Fruit fly (Drosophila melanogaster) whole organism, embryonic: ENCODE measurements around the gene CG10005.
A peak's percentile ranks its signal among the peaks of the same experiment; 100 is the strongest.

ENCODE experiments used
- Bdp1 ChIP-seq: fragments of 200-800 bp; sonication (Bioruptor generic); optimal IDR thresholded peaks from 3 replicates; lab custom pipeline; 2016; ENCODE audit warnings: missing biosample characterization, missing genetic modification characterization
- Bteb2 ChIP-seq: fragments of 200-800 bp; sonication (Bioruptor generic); optimal IDR thresholded peaks from 2 replicates; lab custom pipeline; 2016; ENCODE audit warnings: missing biosample characterization, missing genetic modification characterization
- CG1024 ChIP-seq: fragments of 200-800 bp; sonication (Bioruptor generic); IDR thresholded peaks from 2 replicates; pipeline ENCODE4 v1.3.6; 2022; ENCODE audit warnings: missing biosample characterization, missing genetic modification characterization
- CG10543 ChIP-seq: fragments of 200-800 bp; sonication (Bioruptor generic); optimal IDR thresholded peaks from 3 replicates; lab custom pipeline; 2017; ENCODE audit warnings: missing biosample characterization, mild to moderate bottlenecking, missing genetic modification characterization, moderate library complexity
- CG12104 ChIP-seq: fragments of 200-800 bp; sonication (Bioruptor generic); optimal IDR thresholded peaks from 3 replicates; lab custom pipeline; 2016; ENCODE audit warnings: missing biosample characterization, missing genetic modification characterization
- CG15269 ChIP-seq: fragments of 200-800 bp; sonication (Bioruptor generic); optimal IDR thresholded peaks from 2 replicates; lab custom pipeline; 2018; ENCODE audit warnings: missing biosample characterization, mild to moderate bottlenecking, missing genetic modification characterization, moderate library complexity
- CG17359 ChIP-seq: fragments of 200-800 bp; sonication (Bioruptor generic); optimal IDR thresholded peaks from 3 replicates; lab custom pipeline; 2018; ENCODE audit warnings: missing biosample characterization, mild to moderate bottlenecking, missing genetic modification characterization, moderate library complexity
- CG18262 ChIP-seq: fragments of 200-800 bp; optimal IDR thresholded peaks from 3 replicates; lab custom pipeline; 2019; ENCODE audit warnings: missing biosample characterization, mild to moderate bottlenecking, missing genetic modification characterization, moderate library complexity
- CG18599 ChIP-seq: fragments of 200-800 bp; sonication (Bioruptor generic); optimal IDR thresholded peaks from 3 replicates; lab custom pipeline; 2017; ENCODE audit warnings: missing biosample characterization, missing genetic modification characterization, mild to moderate bottlenecking, moderate library complexity, missing genetic modification reagents
- CG2889 ChIP-seq: fragments of 200-800 bp; sonication (Bioruptor generic); IDR thresholded peaks from 3 replicates; pipeline ENCODE4 v1.3.6; 2022; ENCODE audit warnings: missing biosample characterization, missing genetic modification characterization
- CG33213 ChIP-seq: fragments of 200-800 bp; sonication (Bioruptor generic); optimal IDR thresholded peaks from 3 replicates; lab custom pipeline; 2016; ENCODE audit warnings: missing biosample characterization, missing genetic modification characterization
- CG3847 ChIP-seq: fragments of 200-800 bp; sonication (Bioruptor generic); IDR thresholded peaks from 2 replicates; pipeline ENCODE4 v1.3.6; 2022; ENCODE audit warnings: missing biosample characterization, missing genetic modification characterization
- CG6254 ChIP-seq: fragments of 200-800 bp; sonication (Bioruptor generic); optimal IDR thresholded peaks from 3 replicates; lab custom pipeline; 2017; ENCODE audit warnings: mild to moderate bottlenecking, missing biosample characterization, missing genetic modification reagents, missing genetic modification characterization
- CG7271 ChIP-seq: fragments of 200-800 bp; sonication (Bioruptor generic); optimal IDR thresholded peaks from 2 replicates; lab custom pipeline; 2018; ENCODE audit warnings: missing biosample characterization, mild to moderate bottlenecking, missing genetic modification characterization, moderate library complexity
- Dfd ChIP-seq, 2 experiments: fragments of >200 bp; optimal IDR thresholded peaks; 2 replicates each; lab custom pipeline; 2017; ENCODE audit warnings: missing biosample characterization in 2 of 2, missing genetic modification characterization in 2 of 2
- Dip3 ChIP-seq: fragments of 200-800 bp; sonication (Bioruptor generic); optimal IDR thresholded peaks from 3 replicates; lab custom pipeline; 2016; ENCODE audit warnings: missing biosample characterization, missing genetic modification characterization
- Drgx ChIP-seq: fragments of 200-800 bp; sonication (Bioruptor generic); IDR thresholded peaks from 2 replicates; pipeline ENCODE4 v1.3.6; 2022; ENCODE audit warnings: missing biosample characterization, missing genetic modification characterization
- Ets97D ChIP-seq: fragments of 200-800 bp; sonication (Bioruptor generic); optimal IDR thresholded peaks from 3 replicates; lab custom pipeline; 2016; ENCODE audit warnings: missing biosample characterization, missing genetic modification characterization
- Fer3 ChIP-seq: fragments of 200-800 bp; sonication (Bioruptor generic); optimal IDR thresholded peaks from 2 replicates; lab custom pipeline; 2018; ENCODE audit warnings: missing biosample characterization, mild to moderate bottlenecking, missing genetic modification characterization, moderate library complexity
- H15 ChIP-seq: fragments of 200-800 bp; sonication (Bioruptor generic); IDR thresholded peaks from 3 replicates; pipeline ENCODE4 v1.3.6; 2022; ENCODE audit warnings: missing biosample characterization, missing genetic modification characterization
- HHEX ChIP-seq: fragments of 200-800 bp; sonication (Bioruptor generic); optimal IDR thresholded peaks from 3 replicates; lab custom pipeline; 2017; ENCODE audit warnings: missing biosample characterization, mild to moderate bottlenecking, missing genetic modification characterization, missing genetic modification reagents
- Hmx ChIP-seq: fragments of 200-800 bp; sonication (Bioruptor generic); optimal IDR thresholded peaks from 2 replicates; lab custom pipeline; 2016; ENCODE audit warnings: missing biosample characterization, missing genetic modification characterization
- Hr3 ChIP-seq: fragments of 200-800 bp; sonication (Bioruptor generic); optimal IDR thresholded peaks from 3 replicates; lab custom pipeline; 2016; ENCODE audit warnings: missing biosample characterization, missing genetic modification characterization
- Hr78 ChIP-seq, 2 experiments: fragments of 200-800 bp in 1 of 2; fragments of >200 bp in 1 of 2; sonication (Bioruptor generic) in 1 of 2; optimal IDR thresholded peaks; 2 replicates each; lab custom pipeline; 2017 to 2019; ENCODE audit warnings: missing biosample characterization in 2 of 2, missing genetic modification characterization in 2 of 2, mild to moderate bottlenecking in 1 of 2, moderate library complexity in 1 of 2
- Mrtf ChIP-seq: fragments of 200-800 bp; sonication (Bioruptor generic); IDR thresholded peaks from 3 replicates; pipeline ENCODE4 v1.3.6; 2022; ENCODE audit warnings: missing biosample characterization, missing genetic modification characterization
- Opbp ChIP-seq: fragments of 200-800 bp; sonication (Bioruptor generic); IDR thresholded peaks from 3 replicates; pipeline ENCODE4 v1.3.6; 2022; ENCODE audit warnings: missing biosample characterization, missing genetic modification characterization; ENCODE audit not compliant: partially characterized antibody
- Rfx ChIP-seq: fragments of 200-800 bp; sonication (Bioruptor generic); IDR thresholded peaks from 2 replicates; pipeline ENCODE4 v1.3.6; 2022; ENCODE audit warnings: missing biosample characterization, missing genetic modification characterization
- Ssrp ChIP-seq: fragments of 200-800 bp; sonication (Bioruptor generic); optimal IDR thresholded peaks from 2 replicates; lab custom pipeline; 2018; ENCODE audit warnings: missing biosample characterization, mild to moderate bottlenecking, missing genetic modification characterization, moderate library complexity
- YL-1 ChIP-seq: fragments of 200-800 bp; sonication (Bioruptor generic); optimal IDR thresholded peaks from 3 replicates; lab custom pipeline; 2017; ENCODE audit warnings: missing biosample characterization, mild to moderate bottlenecking, missing genetic modification characterization
- bcd ChIP-seq: fragments of 200-800 bp; sonication (Bioruptor generic); optimal IDR thresholded peaks from 2 replicates; lab custom pipeline; 2017; ENCODE audit warnings: missing biosample characterization, mild to moderate bottlenecking, missing genetic modification characterization
- cad ChIP-seq: fragments of >200 bp; optimal IDR thresholded peaks from 2 replicates; lab custom pipeline; 2017; ENCODE audit warnings: missing biosample characterization, missing genetic modification characterization
- esg ChIP-seq: fragments of 200-800 bp; sonication (Bioruptor generic); conservative IDR thresholded peaks from 2 replicates; pipeline ENCODE4 v1.3.6; 2022; ENCODE audit warnings: missing biosample characterization, missing genetic modification characterization
- fd64A ChIP-seq: fragments of 200-800 bp; sonication (Bioruptor generic); optimal IDR thresholded peaks from 3 replicates; lab custom pipeline; 2018; ENCODE audit warnings: missing biosample characterization, mild to moderate bottlenecking, missing genetic modification characterization
- fru ChIP-seq: fragments of >200 bp; optimal IDR thresholded peaks from 2 replicates; lab custom pipeline; 2017
- gcm2 ChIP-seq: fragments of 200-800 bp; sonication (Bioruptor generic); optimal IDR thresholded peaks from 2 replicates; lab custom pipeline; 2016; ENCODE audit warnings: missing biosample characterization, missing genetic modification characterization
- h ChIP-seq: fragments of >200 bp; optimal IDR thresholded peaks from 2 replicates; lab custom pipeline; 2017
- hb ChIP-seq: fragments of 200-800 bp; sonication (Bioruptor generic); IDR thresholded peaks from 3 replicates; pipeline ENCODE4 v1.3.6; 2022; ENCODE audit warnings: missing biosample characterization, missing genetic modification characterization; ENCODE audit not compliant: partially characterized antibody
- lola ChIP-seq, 3 experiments: fragments of >200 bp in 2 of 3; fragments of 200-800 bp in 1 of 3; sonication (Bioruptor generic) in 1 of 3; optimal IDR thresholded peaks; 2 replicates each; lab custom pipeline; 2017 to 2019; ENCODE audit warnings: missing biosample characterization in 3 of 3, missing genetic modification characterization in 3 of 3, mild to moderate bottlenecking in 1 of 3, moderate library complexity in 1 of 3
- mirr ChIP-seq: fragments of 200-800 bp; sonication (Bioruptor generic); optimal IDR thresholded peaks from 3 replicates; lab custom pipeline; 2018; ENCODE audit warnings: missing biosample characterization, mild to moderate bottlenecking, missing genetic modification characterization
- org-1 ChIP-seq: fragments of 200-800 bp; sonication (Bioruptor generic); optimal IDR thresholded peaks from 2 replicates; lab custom pipeline; 2017; ENCODE audit warnings: missing biosample characterization, missing genetic modification characterization
- pfk ChIP-seq: fragments of 200-800 bp; sonication (Bioruptor generic); optimal IDR thresholded peaks from 2 replicates; lab custom pipeline; 2018; ENCODE audit warnings: missing biosample characterization, mild to moderate bottlenecking, missing genetic modification characterization, moderate library complexity
- pnt ChIP-seq: fragments of 200-800 bp; sonication (Bioruptor generic); optimal IDR thresholded peaks from 3 replicates; lab custom pipeline; 2016; ENCODE audit warnings: missing biosample characterization, missing genetic modification characterization
- prd ChIP-seq, 3 experiments: fragments of >200 bp in 2 of 3; fragments of 200-800 bp in 1 of 3; sonication (Bioruptor generic) in 1 of 3; optimal IDR thresholded peaks in 2 of 3; IDR thresholded peaks in 1 of 3; 2 replicates in 2 of 3; 3 replicates in 1 of 3; pipeline versions ENCODE4 v1.3.6 to Lab custom; 2017 to 2022; ENCODE audit warnings: missing biosample characterization in 1 of 3, missing genetic modification characterization in 1 of 3
- schlank ChIP-seq: fragments of 200-800 bp; sonication (Bioruptor generic); optimal IDR thresholded peaks from 2 replicates; lab custom pipeline; 2018; ENCODE audit warnings: missing biosample characterization, mild to moderate bottlenecking, missing genetic modification characterization
- shn ChIP-seq: fragments of 200-800 bp; sonication (Bioruptor generic); optimal IDR thresholded peaks from 3 replicates; lab custom pipeline; 2016; ENCODE audit warnings: missing biosample characterization, missing genetic modification characterization
- so ChIP-seq: fragments of 200-800 bp; sonication (Bioruptor generic); IDR thresholded peaks from 3 replicates; pipeline ENCODE4 v1.3.6; 2022; ENCODE audit warnings: missing biosample characterization, missing genetic modification characterization
- sug ChIP-seq: fragments of 200-800 bp; optimal IDR thresholded peaks from 2 replicates; lab custom pipeline; 2019; ENCODE audit warnings: missing biosample characterization, mild to moderate bottlenecking, missing genetic modification characterization, moderate library complexity
- trem ChIP-seq: fragments of 200-800 bp; optimal IDR thresholded peaks from 3 replicates; lab custom pipeline; 2019; ENCODE audit warnings: missing biosample characterization, mild to moderate bottlenecking, missing genetic modification characterization, moderate library complexity
- vnd ChIP-seq: fragments of 200-800 bp; sonication (Bioruptor generic); IDR thresholded peaks from 3 replicates; pipeline ENCODE4 v1.3.6; 2022; ENCODE audit warnings: missing biosample characterization, missing genetic modification characterization; ENCODE audit not compliant: partially characterized antibody
- wor ChIP-seq: fragments of 200-800 bp; sonication (Bioruptor generic); IDR thresholded peaks from 2 replicates; pipeline ENCODE4 v1.3.6; 2022; ENCODE audit warnings: missing biosample characterization, missing genetic modification characterization

CG10005 gene

dm6 chr3R:11962739-11963214, 14.2 kb downstream of the CG10005 start, which contains the start of the genes CG3281 and aurA (continued):
- TF ChIP-seq sug (tag; lab: Kevin White, UChicago), result peak; percentile 86
- peak; percentile 68 for TF ChIP-seq bcd (GFP tag; lab: Kevin White, UChicago)
- TF ChIP-seq Dfd (GFP tag; optimal IDR thresholded peaks at IDR 0.05; lab: Kevin White, UChicago), result no peak
- TF ChIP-seq so (GFP tag; lab: Robert Waterston, UW), result no peak
- TF ChIP-seq H15 (GFP tag; lab: Robert Waterston, UW), result peak; percentile 38; the same call in 1 of the 3 replicates
- peak; percentile 97 for TF ChIP-seq vnd
- TF ChIP-seq fru (lab: Kevin White, UChicago), result no peak
- TF ChIP-seq CG17359 (tag; lab: Kevin White, UChicago), result peak; percentile 60
- TF ChIP-seq Rfx (GFP tag; lab: Robert Waterston, UW), result peak; percentile 76
- peak; percentile 43 for TF ChIP-seq Ssrp (tag; lab: Kevin White, UChicago)
- peak; percentile 76 for TF ChIP-seq Bteb2 (GFP tag; lab: Kevin White, UChicago)
- no peak for TF ChIP-seq CG6254 (GFP tag; lab: Kevin White, UChicago)
- TF ChIP-seq CG18599 (GFP tag; lab: Kevin White, UChicago), result peak; percentile 51
- TF ChIP-seq CG1024, result no peak
- TF ChIP-seq Ets97D (GFP tag; lab: Kevin White, UChicago), result peak; percentile 85
- TF ChIP-seq CG18262 (tag; lab: Kevin White, UChicago), result peak; percentile 73
- TF ChIP-seq schlank (tag; lab: Kevin White, UChicago), result peak; percentile 27
- TF ChIP-seq h (lab: Kevin White, UChicago), result no peak
- TF ChIP-seq hb (GFP tag; lab: Robert Waterston, UW), result peak; percentile 94
- no peak for TF ChIP-seq CG2889 (GFP tag; lab: Robert Waterston, UW)
- TF ChIP-seq Dip3 (GFP tag; lab: Kevin White, UChicago), result peak; percentile 65
- TF ChIP-seq org-1, result no peak
- no peak for TF ChIP-seq pfk (GFP tag; lab: Kevin White, UChicago)
- peak in 1 of 3 experiments; percentile 80 for TF ChIP-seq lola (GFP tag; optimal IDR thresholded peaks at IDR 0.05; lab: Kevin White, UChicago)
- peak; percentile 80 for TF ChIP-seq shn (GFP tag; lab: Kevin White, UChicago)
- peak; percentile 47 for TF ChIP-seq Fer3
- TF ChIP-seq fd64A, result no peak
- TF ChIP-seq trem (tag; lab: Kevin White, UChicago), result peak; percentile 86
- TF ChIP-seq CG15269 (tag; lab: Kevin White, UChicago), result peak; percentile 64
- TF ChIP-seq cad (GFP tag; lab: Kevin White, UChicago), result no peak
- peak; percentile 49; the same call in 1 of the 2 replicates for TF ChIP-seq esg (GFP tag; lab: Robert Waterston, UW)
- peak; percentile 92 for TF ChIP-seq Opbp (GFP tag; lab: Robert Waterston, UW)
- no peak for TF ChIP-seq Hr78 (GFP tag; optimal IDR thresholded peaks at IDR 0.05; lab: Kevin White, UChicago)
- no peak for TF ChIP-seq gcm2 (GFP tag; lab: Kevin White, UChicago)
- TF ChIP-seq Hr3 (GFP tag; lab: Kevin White, UChicago), result peak; percentile 78
- TF ChIP-seq mirr (GFP tag; lab: Kevin White, UChicago), result no peak
- TF ChIP-seq CG7271 (tag; lab: Kevin White, UChicago), result peak; percentile 49
- TF ChIP-seq Bdp1 (GFP tag; lab: Kevin White, UChicago), result peak; percentile 47
- TF ChIP-seq Hmx (GFP tag; lab: Kevin White, UChicago), result peak; percentile 68
- no peak for TF ChIP-seq prd (optimal IDR thresholded peaks at IDR 0.05; lab: Kevin White, UChicago)
- TF ChIP-seq prd (GFP tag; IDR thresholded peaks at IDR 0.05; lab: Robert Waterston, UW), result peak; percentile 74
- TF ChIP-seq HHEX, result peak; percentile 18
- TF ChIP-seq Mrtf, result no peak
- no peak for TF ChIP-seq Drgx (GFP tag; lab: Robert Waterston, UW)
- TF ChIP-seq wor (GFP tag; lab: Robert Waterston, UW), result peak; percentile 16; the same call in 1 of the 2 replicates
- peak; percentile 46 for TF ChIP-seq CG12104 (GFP tag; lab: Kevin White, UChicago)
- TF ChIP-seq YL-1 (GFP tag; lab: Kevin White, UChicago), result peak; percentile 68
- TF ChIP-seq CG10543 (GFP tag; lab: Kevin White, UChicago), result peak; percentile 77
- TF ChIP-seq CG33213 (GFP tag; lab: Kevin White, UChicago), result peak; percentile 70
- peak; percentile 88 for TF ChIP-seq CG3847 (GFP tag; lab: Robert Waterston, UW)
- TF ChIP-seq pnt, result peak; percentile 69
